Fruit fly (Drosophila melanogaster) Kc167 (cell line): ENCODE results near the gene Lerp.

ENCODE experiments used
- Myc ChIP-seq: fragments of >200 bp; optimal IDR thresholded peaks from 2 replicates; lab custom pipeline; 2017; ENCODE audit warnings: missing external identifiers
- Sin3A ChIP-seq: fragments of >200 bp; optimal IDR thresholded peaks from 2 replicates; lab custom pipeline; 2018; ENCODE audit warnings: missing external identifiers
- h ChIP-seq: fragments of >200 bp; optimal IDR thresholded peaks from 3 replicates; lab custom pipeline; 2018; ENCODE audit warnings: missing external identifiers
- insv ChIP-seq: fragments of >200 bp; optimal IDR thresholded peaks from 3 replicates; lab custom pipeline; 2018; ENCODE audit warnings: missing external identifiers
- psq ChIP-seq: fragments of >200 bp; optimal IDR thresholded peaks from 2 replicates; lab custom pipeline; 2017; ENCODE audit warnings: missing external identifiers
- ttk ChIP-seq: sonication (Bioruptor generic); optimal IDR thresholded peaks from 2 replicates; lab custom pipeline; 2017; ENCODE audit warnings: missing external identifiers

DNA sequence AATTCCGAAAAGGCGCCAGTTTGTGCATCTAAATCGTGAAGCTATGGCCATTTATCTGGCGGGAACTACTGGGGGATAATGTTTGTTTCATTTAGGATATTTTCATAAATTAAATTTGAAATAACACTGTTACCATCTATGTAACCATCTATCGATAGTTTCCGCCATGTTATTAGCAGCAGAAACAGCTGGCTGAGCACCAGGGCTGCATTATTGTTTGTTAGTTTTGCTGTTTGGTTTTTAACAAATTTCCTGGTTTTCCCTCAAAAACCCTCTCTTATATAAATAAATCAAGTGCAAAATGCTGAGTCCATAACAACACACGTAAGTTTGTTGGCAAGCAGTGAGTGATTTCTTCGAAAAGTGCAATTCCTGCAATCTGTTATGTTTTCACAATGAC lies 13.5 kb upstream of the Lerp start, which contains the start of gene CG5500:
- TF ChIP-seq psq (lab: Kevin White, UChicago) (no peak), Myc (no peak), insv (no peak), ttk (lab: Kevin White, UChicago) (no peak), Sin3A (lab: Kevin White, UChicago) (no peak), h (lab: Kevin White, UChicago) (no peak)
